Fruit fly (Drosophila melanogaster) S2 (cell line): ENCODE results near the gene ETHR.

Experiments
- CG8478 ChIP-seq: fragments of >200 bp; optimal IDR thresholded peaks from 2 replicates; lab custom pipeline; 2018
- CTCF ChIP-seq, 2 experiments: fragments of >200 bp; optimal IDR thresholded peaks; 2 replicates each; lab custom pipeline; 2018

ETHR gene

dm6 chr3R:21218733-21219165 lies 28.1 kb upstream of the ETHR start, which contains the start of the genes Smyd5 and Oga:
TSS of gene Smyd5 (minus strand) at chr3R:21218791.
TSS of gene Oga (plus strand) at chr3R:21219077.
- TF ChIP-seq CTCF (optimal IDR thresholded peaks at IDR 0.05; lab: Kevin White, UChicago) (peak in 1 of 2 experiments; percentile 31), CG8478 (no peak)

DNA sequence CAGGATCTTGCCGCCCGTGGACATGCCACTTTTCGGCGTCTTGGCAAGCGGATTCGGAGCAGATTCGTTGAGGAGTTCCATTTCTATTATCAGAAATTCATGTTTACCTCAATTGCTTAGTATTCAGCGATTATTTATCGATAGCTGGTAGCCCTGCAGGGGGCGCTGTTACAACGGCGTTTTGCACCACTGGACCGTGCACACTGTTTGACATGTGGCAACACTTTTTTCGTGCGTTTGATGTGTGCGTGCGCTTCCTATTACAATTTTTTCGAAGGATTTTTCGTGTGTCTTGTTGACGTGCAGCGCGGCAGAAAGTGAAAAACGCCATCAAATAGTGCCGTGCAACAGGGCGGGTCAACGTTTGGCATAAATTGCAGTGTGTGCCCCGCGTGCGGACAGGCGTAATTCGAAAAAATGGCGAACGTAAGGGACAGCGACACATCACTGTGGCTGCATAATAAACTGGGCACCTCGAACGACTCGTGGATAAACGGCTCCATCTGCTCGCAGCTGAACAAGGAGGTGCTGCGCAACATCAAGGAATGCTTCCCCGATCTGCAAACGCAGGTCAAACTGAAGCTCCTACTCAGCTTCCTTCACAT lies 23.3 kb upstream of the ETHR start, which contains the start of the genes CG3337 and Nelf-A:
Gene CG3337 (minus strand): TSS at position 132 of the 605 bp plus-strand sequence.
Gene Nelf-A (plus strand): TSS at position 252 of the 605 bp plus-strand sequence.
- TF ChIP-seq CG8478: no peak
- TF ChIP-seq CTCF (optimal IDR thresholded peaks at IDR 0.05; lab: Kevin White, UChicago): peak; percentile 96 to 98

DNA sequence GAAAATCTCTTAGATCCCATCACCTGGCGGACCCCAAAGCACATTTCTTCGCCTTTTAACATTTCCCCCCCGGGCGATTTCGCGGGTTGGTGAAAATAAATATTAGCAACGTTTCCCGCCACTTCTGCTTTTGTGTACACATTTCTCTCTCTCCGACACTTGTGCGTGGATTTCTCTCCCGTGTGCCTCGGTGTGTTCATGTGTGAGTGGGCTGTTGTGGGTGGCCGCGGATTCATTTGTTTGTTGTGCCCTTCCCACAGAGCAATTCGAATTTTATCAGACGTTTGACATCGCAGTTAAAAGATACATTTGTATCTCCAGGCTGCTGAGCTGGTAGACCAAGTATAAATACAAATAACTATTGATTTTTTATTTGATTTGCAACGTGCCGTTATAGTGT lies 22.6 kb upstream of the ETHR start:
- TF ChIP-seq CG8478 (no peak), CTCF (optimal IDR thresholded peaks at IDR 0.05; lab: Kevin White, UChicago) (no peak)

DNA sequence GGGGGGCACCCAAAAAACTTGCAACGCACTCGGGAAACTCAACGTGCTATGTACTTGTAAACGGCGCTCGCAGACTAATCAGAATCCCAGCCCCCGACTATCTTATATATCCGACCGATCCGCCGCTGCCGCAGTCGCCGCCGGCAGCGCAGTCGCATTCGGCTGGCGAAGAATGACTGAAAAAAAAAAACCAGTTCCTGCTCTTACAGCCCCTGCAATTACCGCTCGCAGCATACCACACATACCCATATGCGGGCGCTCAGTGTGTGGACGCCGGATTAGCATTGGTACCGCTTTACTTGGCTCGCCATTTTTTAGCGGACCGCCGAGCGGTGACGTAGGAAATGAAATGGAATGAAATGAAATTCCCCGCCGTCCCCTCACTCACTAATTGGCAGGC lies 9.7 kb upstream of the ETHR start, which contains the start of gene e:
Gene e (minus strand): TSS at position 79 of the 400 bp plus-strand sequence.
- TF ChIP-seq CG8478 (no peak), CTCF (optimal IDR thresholded peaks at IDR 0.05; lab: Kevin White, UChicago) (no peak)

DNA sequence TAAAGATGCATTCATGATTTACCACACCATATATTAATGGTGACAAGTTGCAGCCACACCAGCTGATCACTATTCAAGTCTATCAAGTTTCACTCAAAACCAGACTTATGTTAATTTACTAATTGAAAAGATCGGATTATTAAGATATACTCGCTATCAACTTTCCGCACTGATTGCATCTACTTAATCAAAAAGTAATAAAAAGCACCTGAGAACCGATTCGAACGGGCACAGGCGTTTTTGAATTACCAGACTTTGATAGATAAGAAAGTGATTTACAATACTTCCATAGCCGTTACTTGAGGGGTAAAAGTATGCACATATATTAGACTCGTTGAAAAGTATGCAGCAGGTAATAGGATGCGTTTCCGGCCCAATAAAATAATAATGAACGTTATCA lies 5.5 kb upstream of the ETHR start:
- TF ChIP-seq CTCF (optimal IDR thresholded peaks at IDR 0.05; lab: Kevin White, UChicago): no peak
- TF ChIP-seq CG8478: no peak

dm6 chr3R:21242318-21242717 lies 4.5 kb upstream of the ETHR start, which contains the start of gene CG5892:
TSS of gene CG5892 (plus strand) at chr3R:21242618.
- no peak for TF ChIP-seq CTCF (optimal IDR thresholded peaks at IDR 0.05; lab: Kevin White, UChicago)

DNA sequence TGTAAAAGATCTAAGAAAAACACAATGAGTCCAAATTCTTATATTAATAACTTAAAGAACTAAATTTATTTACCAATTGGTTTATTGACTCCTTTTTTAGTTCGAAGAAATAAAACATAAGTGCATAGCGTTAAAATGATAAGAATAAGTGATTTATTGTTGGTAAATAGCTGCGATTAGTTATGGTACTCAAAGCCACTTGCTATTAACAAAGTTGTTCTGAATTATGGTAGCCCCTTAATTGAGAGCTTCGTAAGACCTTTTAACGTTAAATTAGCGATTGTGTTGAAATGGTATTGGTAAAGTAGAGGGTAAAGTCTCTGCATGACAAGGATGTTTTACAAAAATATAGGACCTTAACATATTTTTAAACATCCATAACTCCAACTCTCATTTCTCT lies 965 bp upstream of the ETHR start:
- TF ChIP-seq CG8478: no peak
- no peak for TF ChIP-seq CTCF (optimal IDR thresholded peaks at IDR 0.05; lab: Kevin White, UChicago)

DNA sequence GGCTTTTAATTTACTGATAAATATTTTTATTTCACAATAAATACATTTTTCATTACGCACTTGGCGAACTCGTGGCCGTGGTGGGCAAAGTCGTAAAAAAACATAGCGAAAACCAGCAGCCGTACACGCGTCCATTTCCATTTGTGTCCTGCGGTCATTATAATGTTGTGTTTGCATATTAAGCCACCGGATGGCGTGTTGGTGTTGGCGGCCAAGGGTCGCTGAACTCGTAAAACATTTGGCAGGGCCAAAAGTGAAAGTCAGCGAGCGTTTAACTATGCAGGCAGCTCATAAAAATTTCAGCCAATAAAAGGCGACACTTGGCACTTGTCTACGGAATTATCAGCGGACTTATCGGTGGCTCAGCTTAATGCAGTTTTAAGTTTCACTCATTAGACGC lies 5.7 kb downstream of the ETHR start:
- no peak for TF ChIP-seq CG8478
- peak; percentile 64 for TF ChIP-seq CTCF (optimal IDR thresholded peaks at IDR 0.05; lab: Kevin White, UChicago)

DNA sequence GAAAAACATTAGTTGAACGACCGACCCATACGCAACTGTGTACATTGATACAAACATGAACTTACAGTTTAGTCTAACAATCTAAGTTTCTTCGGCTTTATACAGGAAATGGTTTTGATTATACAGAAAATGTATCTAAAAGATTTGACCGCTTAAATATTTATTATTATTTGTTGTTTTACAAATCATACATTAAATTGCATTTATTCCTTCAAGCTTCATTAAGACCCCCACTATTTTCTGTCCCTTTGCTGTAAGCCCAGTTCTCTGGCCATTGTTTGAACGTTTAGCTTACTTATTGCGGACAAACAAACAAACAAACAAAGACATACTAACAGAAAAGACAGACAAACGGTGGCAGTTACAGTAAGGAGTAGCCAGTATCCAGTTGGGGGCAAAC lies 7.5 kb downstream of the ETHR start:
- no peak for TF ChIP-seq CG8478
- no peak for TF ChIP-seq CTCF (optimal IDR thresholded peaks at IDR 0.05; lab: Kevin White, UChicago)

- TF ChIP-seq CTCF (optimal IDR thresholded peaks at IDR 0.05; lab: Kevin White, UChicago): no peak
- TF ChIP-seq CG8478: no peak
Measured at dm6 chr3R:21260795-21261194, 14.0 kb downstream of the ETHR start.

DNA sequence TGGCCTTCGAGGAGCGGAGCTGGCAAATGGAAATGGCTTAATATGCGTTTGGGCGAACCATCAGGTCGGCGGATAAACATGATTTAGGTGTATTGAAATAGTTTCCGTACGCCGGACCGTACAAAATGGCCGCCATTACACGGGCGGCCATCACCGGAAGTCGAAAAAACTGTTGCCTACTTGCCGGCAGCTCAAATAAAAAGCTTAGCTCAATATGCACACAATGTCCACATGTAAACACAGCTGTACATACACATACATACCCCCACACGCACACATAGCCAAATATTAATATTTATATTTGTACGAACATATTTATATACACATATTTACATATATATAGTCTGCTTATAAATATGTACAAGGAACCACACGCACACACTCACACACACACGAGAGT lies 16.4 kb downstream of the ETHR start:
- no peak for TF ChIP-seq CTCF (optimal IDR thresholded peaks at IDR 0.05; lab: Kevin White, UChicago)
- TF ChIP-seq CG8478: no peak

dm6 chr3R:21267972-21268512 lies 21.2 kb downstream of the ETHR start:
- TF ChIP-seq CTCF (optimal IDR thresholded peaks at IDR 0.05; lab: Kevin White, UChicago): no peak
- no peak for TF ChIP-seq CG8478

dm6 chr3R:21268873-21269272 lies 22.1 kb downstream of the ETHR start, which contains the start of gene Rab1:
TSS of gene Rab1 (minus strand) at chr3R:21269060.
- no peak for TF ChIP-seq CG8478
- TF ChIP-seq CTCF (optimal IDR thresholded peaks at IDR 0.05; lab: Kevin White, UChicago): no peak

DNA sequence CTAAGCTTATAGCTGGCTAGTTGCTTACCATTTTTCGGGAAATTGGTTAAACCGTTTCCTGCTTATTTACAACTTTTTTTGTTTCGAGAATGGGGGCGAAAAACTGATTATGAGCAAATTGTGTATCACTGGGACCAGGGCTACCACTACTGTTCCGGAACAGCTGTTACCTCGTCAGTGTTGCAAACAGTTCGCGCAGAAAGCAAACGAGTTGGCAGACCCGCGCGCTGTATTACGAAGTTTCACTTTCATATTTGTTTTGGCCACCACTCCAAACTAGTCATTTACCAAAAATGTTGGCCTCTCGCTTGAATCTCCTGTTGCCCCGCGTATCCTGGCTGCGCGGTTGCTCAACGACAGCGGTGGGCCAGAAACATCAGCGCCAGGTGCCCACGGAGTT lies 23.1 kb downstream of the ETHR start, which contains the start of the genes AP-2sigma and Idi:
Gene AP-2sigma (minus strand): TSS at position 153 of the 400 bp plus-strand sequence.
Gene Idi (plus strand): TSS at position 204 of the 400 bp plus-strand sequence.
- no peak for TF ChIP-seq CG8478
- no peak for TF ChIP-seq CTCF (optimal IDR thresholded peaks at IDR 0.05; lab: Kevin White, UChicago)

dm6 chr3R:21270609-21271143 lies 23.9 kb downstream of the ETHR start:
- TF ChIP-seq CTCF (optimal IDR thresholded peaks at IDR 0.05; lab: Kevin White, UChicago) (no peak), CG8478 (no peak)

DNA sequence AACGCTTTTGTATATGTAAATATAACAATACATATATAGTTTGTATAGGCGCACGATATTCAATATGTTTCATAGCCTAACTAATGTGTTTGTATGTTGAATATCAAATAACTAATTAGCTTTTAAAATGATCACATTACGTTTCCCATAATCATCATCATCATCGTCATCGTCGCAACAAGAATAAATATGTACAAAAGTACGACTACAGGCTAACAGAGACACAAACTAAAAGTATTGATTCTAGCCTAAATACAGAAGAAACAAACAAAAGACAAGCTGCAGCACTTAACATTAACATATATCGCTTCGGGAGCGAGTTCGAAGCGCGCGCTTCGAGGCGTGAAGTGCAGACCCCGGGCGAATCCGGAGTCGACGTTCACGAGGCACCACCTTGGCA lies 24.4 kb downstream of the ETHR start:
- TF ChIP-seq CG8478 (no peak), CTCF (optimal IDR thresholded peaks at IDR 0.05; lab: Kevin White, UChicago) (no peak)
